Worm (Caenorhabditis elegans) whole organism, young adult: ENCODE measurements around the gene epg-3.

Experiments
- B0019.2 ChIP-seq: fragments of 200-800 bp; sonication (Bioruptor generic); conservative IDR thresholded peaks from 2 replicates; pipeline ENCODE4 v1.3.6; 2022; ENCODE audit warnings: missing genetic modification reagents, missing genetic modification characterization, missing compliant biosample characterization
- D2030.7 ChIP-seq: fragments of 200-800 bp; sonication (Bioruptor generic); IDR thresholded peaks from 2 replicates; pipeline ENCODE4 v1.3.6; 2022; ENCODE audit warnings: missing genetic modification reagents, missing genetic modification characterization, missing compliant biosample characterization
- F22D6.2 ChIP-seq: sonication (generic microtip); optimal IDR thresholded peaks from 2 replicates; lab custom pipeline; 2016; ENCODE audit warnings: mild to moderate bottlenecking, missing genetic modification characterization, missing compliant biosample characterization
- F23B12.7 ChIP-seq: sonication (generic microtip); optimal IDR thresholded peaks from 2 replicates; lab custom pipeline; 2017; ENCODE audit warnings: missing genetic modification characterization, mild to moderate bottlenecking, missing compliant biosample characterization, antibody characterized with exemption, moderate library complexity; ENCODE audit not compliant: insufficient read depth
- F33H1.4 ChIP-seq: fragments of 200-800 bp; sonication (Bioruptor generic); IDR thresholded peaks from 2 replicates; pipeline ENCODE4 v1.3.6; 2022; ENCODE audit warnings: missing genetic modification reagents, missing genetic modification characterization, missing compliant biosample characterization
- F39B2.1 ChIP-seq: fragments of 200-800 bp; sonication (Bioruptor generic); IDR thresholded peaks from 2 replicates; pipeline ENCODE4 v1.3.6; 2022; ENCODE audit warnings: missing genetic modification reagents, missing genetic modification characterization, missing compliant biosample characterization
- F55B11.4 ChIP-seq: sonication (generic microtip); optimal IDR thresholded peaks from 2 replicates; lab custom pipeline; 2016; ENCODE audit warnings: missing compliant biosample characterization, missing genetic modification characterization, borderline replicate concordance; ENCODE audit not compliant: insufficient read depth
- F57C9.4 ChIP-seq: sonication (generic microtip); optimal IDR thresholded peaks from 2 replicates; lab custom pipeline; 2017; ENCODE audit warnings: mild to moderate bottlenecking, missing genetic modification characterization, missing compliant biosample characterization
- T07F8.4 ChIP-seq: sonication (generic microtip); optimal IDR thresholded peaks from 2 replicates; lab custom pipeline; 2016; ENCODE audit warnings: mild to moderate bottlenecking, missing genetic modification characterization, moderate library complexity, missing compliant biosample characterization
- Y53F4B.3 ChIP-seq: fragments of 200-800 bp; sonication (Bioruptor generic); IDR thresholded peaks from 2 replicates; pipeline ENCODE4 v1.3.6; 2022; ENCODE audit warnings: missing genetic modification reagents, missing genetic modification characterization, missing compliant biosample characterization
- Y95B8A.8 ChIP-seq: fragments of 200-800 bp; sonication (Bioruptor generic); IDR thresholded peaks from 2 replicates; pipeline ENCODE4 v1.3.6; 2022; ENCODE audit warnings: missing genetic modification reagents, missing genetic modification characterization, missing compliant biosample characterization
- ZK185.1 ChIP-seq: sonication (generic microtip); optimal IDR thresholded peaks from 2 replicates; lab custom pipeline; 2016; ENCODE audit warnings: mild to moderate bottlenecking, missing genetic modification characterization, missing compliant biosample characterization; ENCODE audit not compliant: poor library complexity, severe bottlenecking
- ama-1 ChIP-seq, 3 experiments: fragments of 150-350 bp in 1 of 3; sonication (generic microtip) in 2 of 3; optimal IDR thresholded peaks; 2 replicates each; lab custom pipeline; 2014 to 2018; ENCODE audit warnings: missing biosample characterization in 2 of 3, missing genetic modification characterization in 2 of 3, missing genetic modification reagents in 2 of 3
- cebp-1 ChIP-seq, 2 experiments: fragments of 200-800 bp in 1 of 2; sonication (Bioruptor generic) in 1 of 2; sonication (generic microtip) in 1 of 2; IDR thresholded peaks in 1 of 2; optimal IDR thresholded peaks in 1 of 2; 2 replicates each; pipeline versions ENCODE4 v1.3.6 to Lab custom; 2017 to 2022; ENCODE audit warnings: missing compliant biosample characterization in 2 of 2, missing genetic modification characterization in 2 of 2, mild to moderate bottlenecking in 1 of 2, missing genetic modification reagents in 1 of 2, moderate library complexity in 1 of 2
- ceh-100 ChIP-seq: fragments of 200-800 bp; sonication (Bioruptor generic); IDR thresholded peaks from 2 replicates; pipeline ENCODE4 v1.3.6; 2022; ENCODE audit warnings: missing genetic modification reagents, missing genetic modification characterization, missing compliant biosample characterization
- ceh-40 ChIP-seq: fragments of 200-800 bp; sonication (Bioruptor generic); IDR thresholded peaks from 2 replicates; pipeline ENCODE4 v1.3.6; 2022; ENCODE audit warnings: missing genetic modification characterization, missing compliant biosample characterization
- ceh-58 ChIP-seq: fragments of 200-800 bp; sonication (Bioruptor generic); IDR thresholded peaks from 2 replicates; pipeline ENCODE4 v1.3.6; 2022; ENCODE audit warnings: missing genetic modification characterization, missing compliant biosample characterization
- egl-18 ChIP-seq: fragments of 200-800 bp; sonication (Bioruptor generic); IDR thresholded peaks from 2 replicates; pipeline ENCODE4 v1.3.6; 2022; ENCODE audit warnings: missing genetic modification reagents, missing genetic modification characterization, missing compliant biosample characterization
- egrh-3 ChIP-seq: fragments of 200-800 bp; sonication (Bioruptor generic); IDR thresholded peaks from 2 replicates; pipeline ENCODE4 v1.3.6; 2022; ENCODE audit warnings: missing genetic modification reagents, missing genetic modification characterization, missing compliant biosample characterization
- ekl-4 ChIP-seq: fragments of 200-800 bp; sonication (Bioruptor generic); IDR thresholded peaks from 2 replicates; pipeline ENCODE4 v1.3.6; 2022; ENCODE audit warnings: missing genetic modification reagents, missing genetic modification characterization, missing compliant biosample characterization
- hmg-1.2 ChIP-seq: fragments of 200-800 bp; sonication (Bioruptor generic); IDR thresholded peaks from 2 replicates; pipeline ENCODE4 v1.3.6; 2022; ENCODE audit warnings: missing genetic modification reagents, missing genetic modification characterization, missing compliant biosample characterization
- hmg-20 ChIP-seq: fragments of 200-800 bp; sonication (Bioruptor generic); IDR thresholded peaks from 2 replicates; pipeline ENCODE4 v1.3.6; 2022; ENCODE audit warnings: missing genetic modification reagents, missing genetic modification characterization, missing compliant biosample characterization
- hrde-1 ChIP-seq: sonication (generic microtip); optimal IDR thresholded peaks from 2 replicates; lab custom pipeline; 2016; ENCODE audit warnings: missing genetic modification characterization, mild to moderate bottlenecking, missing compliant biosample characterization, moderate library complexity, missing genotype, missing genetic modification reagents, borderline replicate concordance
- let-607 ChIP-seq, 2 experiments: fragments of 200-800 bp in 1 of 2; sonication (Bioruptor generic) in 1 of 2; sonication (generic microtip) in 1 of 2; optimal IDR thresholded peaks; 2 replicates each; lab custom pipeline; 2016 to 2018; ENCODE audit warnings: mild to moderate bottlenecking in 2 of 2, missing compliant biosample characterization in 2 of 2, missing genetic modification characterization in 2 of 2, moderate library complexity in 2 of 2, missing genotype in 1 of 2
- lin-26 ChIP-seq: fragments of 200-800 bp; sonication (Bioruptor generic); IDR thresholded peaks from 2 replicates; pipeline ENCODE4 v1.3.6; 2022; ENCODE audit warnings: missing genetic modification reagents, missing genetic modification characterization, missing compliant biosample characterization
- lin-35 ChIP-seq, 3 experiments: fragments of 150-350 bp in 2 of 3; sonication (generic microtip) in 1 of 3; optimal IDR thresholded peaks; 2 replicates each; lab custom pipeline; 2014 to 2018; ENCODE audit warnings: missing biosample characterization in 3 of 3, missing genetic modification characterization in 3 of 3, missing genetic modification reagents in 3 of 3
- lin-40 ChIP-seq: sonication (generic microtip); optimal IDR thresholded peaks from 2 replicates; lab custom pipeline; 2016; ENCODE audit warnings: missing genetic modification characterization, mild to moderate bottlenecking, missing compliant biosample characterization, missing genotype, missing genetic modification reagents
- madf-3 ChIP-seq: fragments of 200-800 bp; sonication (Bioruptor generic); IDR thresholded peaks from 2 replicates; pipeline ENCODE4 v1.3.6; 2022; ENCODE audit warnings: missing genetic modification reagents, missing genetic modification characterization, missing compliant biosample characterization
- madf-6 ChIP-seq: fragments of 200-800 bp; sonication (Bioruptor generic); IDR thresholded peaks from 2 replicates; pipeline ENCODE4 v1.3.6; 2022; ENCODE audit warnings: missing genetic modification reagents, missing genetic modification characterization, missing compliant biosample characterization
- mxl-1 ChIP-seq: sonication (generic microtip); optimal IDR thresholded peaks from 2 replicates; lab custom pipeline; 2016; ENCODE audit warnings: missing genetic modification characterization, missing compliant biosample characterization
- nfyb-1 ChIP-seq: fragments of 200-800 bp; sonication (Bioruptor generic); IDR thresholded peaks from 2 replicates; pipeline ENCODE4 v1.3.6; 2022; ENCODE audit warnings: missing genetic modification reagents, missing genetic modification characterization, missing compliant biosample characterization
- nhr-27 ChIP-seq: fragments of 200-800 bp; sonication (Bioruptor generic); optimal IDR thresholded peaks from 2 replicates; lab custom pipeline; 2018; ENCODE audit warnings: mild to moderate bottlenecking, missing genetic modification characterization, moderate library complexity, missing compliant biosample characterization
- nhr-80 ChIP-seq: sonication (generic microtip); optimal IDR thresholded peaks from 2 replicates; lab custom pipeline; 2016; ENCODE audit warnings: missing genetic modification characterization, missing compliant biosample characterization
- pbrm-1 ChIP-seq: fragments of 200-800 bp; sonication (Bioruptor generic); IDR thresholded peaks from 2 replicates; pipeline ENCODE4 v1.3.6; 2022; ENCODE audit warnings: missing genetic modification reagents, missing genetic modification characterization, missing compliant biosample characterization
- pha-4 ChIP-seq: fragments of 150-350 bp; sonication (generic microtip); optimal IDR thresholded peaks from 2 replicates; lab custom pipeline; 2014; ENCODE audit warnings: missing biosample characterization, missing genetic modification reagents, missing genetic modification characterization
- rcor-1 ChIP-seq: fragments of 200-800 bp; sonication (Bioruptor generic); IDR thresholded peaks from 2 replicates; pipeline ENCODE4 v1.3.6; 2022; ENCODE audit warnings: missing genetic modification reagents, missing genetic modification characterization, missing compliant biosample characterization
- snpc-4 ChIP-seq, 5 experiments: fragments of 150-350 bp in 1 of 5; sonication (generic microtip) in 4 of 5; optimal IDR thresholded peaks; 2 replicates each; lab custom pipeline; 2014 to 2018; ENCODE audit warnings: missing genetic modification characterization in 5 of 5, missing biosample characterization in 3 of 5, antibody characterized with exemption in 2 of 5, mild to moderate bottlenecking in 2 of 5, missing compliant biosample characterization in 2 of 5, missing genotype in 2 of 5, moderate library complexity in 2 of 5, missing genetic modification reagents in 1 of 5
- unc-62 ChIP-seq: fragments of 150-350 bp; optimal IDR thresholded peaks from 2 replicates; lab custom pipeline; 2014; ENCODE audit warnings: missing biosample characterization, missing genetic modification reagents, missing genetic modification characterization
- xnd-1 ChIP-seq: sonication (generic microtip); optimal IDR thresholded peaks from 2 replicates; lab custom pipeline; 2016; ENCODE audit warnings: missing genotype, missing genetic modification reagents, missing genetic modification characterization, missing compliant biosample characterization
- zim-3 ChIP-seq: sonication (generic microtip); optimal IDR thresholded peaks from 2 replicates; lab custom pipeline; 2017; ENCODE audit warnings: mild to moderate bottlenecking, missing genetic modification characterization, moderate library complexity, missing compliant biosample characterization
- ztf-18 ChIP-seq: sonication (generic microtip); optimal IDR thresholded peaks from 2 replicates; lab custom pipeline; 2016; ENCODE audit warnings: missing genotype, mild to moderate bottlenecking, missing genetic modification characterization, missing compliant biosample characterization
- ztf-28 ChIP-seq: fragments of 200-800 bp; sonication (Bioruptor generic); IDR thresholded peaks from 2 replicates; pipeline ENCODE4 v1.3.6; 2022; ENCODE audit warnings: missing genetic modification reagents, missing genetic modification characterization, missing compliant biosample characterization

The epg-3 gene

ce11 chrIII:12960705-12961104 lies 26.2 kb downstream of the epg-3 start:
- TF ChIP-seq lin-35 (GFP tag; optimal IDR thresholded peaks at IDR 0.05; lab: Kevin White, UChicago) = no peak
- peak; percentile 73 for TF ChIP-seq nhr-80 (tag; lab: Kevin White, UChicago)
- no peak for TF ChIP-seq cebp-1 (GFP tag; IDR thresholded peaks at IDR 0.05; lab: Robert Waterston, UW)
- TF ChIP-seq cebp-1 (tag; optimal IDR thresholded peaks at IDR 0.05; lab: Kevin White, UChicago) = peak; percentile 25
- peak; percentile 54 for TF ChIP-seq pha-4 (tag; lab: Kevin White, UChicago)
- TF ChIP-seq unc-62 = peak; percentile 74
- no peak for TF ChIP-seq nhr-27 (tag; lab: Kevin White, UChicago)
- TF ChIP-seq, all 124 proteins: peak for 4

DNA sequence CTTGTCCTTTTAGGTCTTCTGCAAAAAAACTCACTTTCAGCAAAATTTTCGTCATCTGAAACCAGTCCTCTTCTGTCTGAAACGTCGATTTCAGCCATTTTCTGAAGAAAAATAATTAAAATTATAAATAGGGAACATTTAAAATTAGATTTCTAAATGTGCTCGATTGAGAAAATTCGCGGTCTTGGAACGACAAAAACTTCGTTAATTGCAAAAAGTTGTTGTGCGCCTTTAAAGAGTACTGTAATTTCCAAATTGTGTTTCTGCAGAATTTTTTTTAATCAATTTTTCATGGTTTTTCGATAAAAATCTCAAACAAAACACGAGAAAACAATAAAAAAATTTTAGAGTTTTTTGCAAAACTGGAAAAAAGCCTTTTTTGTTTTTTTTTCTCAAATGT lies 32.4 kb downstream of the epg-3 start, which contains the start of gene ttm-1:
ttm-1 (minus strand) TSS at position 101 of the 400 bp plus-strand sequence.
- TF ChIP-seq F57C9.4 (tag; lab: Kevin White, UChicago) (no peak), mxl-1 (tag; lab: Kevin White, UChicago) (no peak), B0019.2 (GFP tag; lab: Robert Waterston, UW) (no peak), ztf-18 (tag; lab: Kevin White, UChicago) (no peak), F23B12.7 (tag; lab: Kevin White, UChicago) (no peak), ZK185.1 (tag; lab: Kevin White, UChicago) (no peak), egl-18 (GFP tag; lab: Robert Waterston, UW) (no peak), lin-26 (no peak), nhr-80 (tag; lab: Kevin White, UChicago) (no peak), ceh-58 (GFP tag; lab: Robert Waterston, UW) (no peak), snpc-4 (GFP tag; optimal IDR thresholded peaks at IDR 0.05; lab: Kevin White, UChicago) (no peak), snpc-4 (tag; optimal IDR thresholded peaks at IDR 0.05; lab: Kevin White, UChicago) (no peak), F55B11.4 (no peak), zim-3 (tag; lab: Kevin White, UChicago) (no peak)

DNA sequence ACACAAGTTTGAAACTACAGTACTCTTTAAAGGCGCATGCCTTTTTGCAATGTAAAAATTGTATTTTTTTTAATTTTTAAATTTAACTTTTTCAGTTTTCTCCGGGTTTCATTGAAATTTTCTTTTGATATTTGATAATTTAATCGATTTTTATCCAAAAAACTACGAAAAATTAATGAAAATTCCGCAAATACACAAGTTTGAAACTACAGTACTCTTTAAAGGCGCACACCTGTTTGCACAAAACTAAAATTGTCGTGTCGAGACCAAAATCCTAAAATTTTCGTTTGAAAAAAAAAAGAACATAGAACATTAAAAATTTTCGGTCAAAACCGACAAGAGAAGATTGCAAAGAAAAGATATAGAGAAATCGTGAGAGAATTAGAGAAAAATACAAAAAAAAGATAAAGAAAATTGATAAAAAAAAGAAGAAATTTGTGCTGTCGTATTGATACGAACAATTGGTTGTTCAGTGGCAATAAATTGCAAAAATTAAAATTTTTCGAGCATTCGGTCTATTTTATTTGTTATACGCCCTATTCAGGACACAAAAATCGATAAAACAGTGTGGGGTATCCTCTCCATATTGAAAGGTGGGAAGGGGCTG lies 33.0 kb downstream of the epg-3 start:
- TF ChIP-seq hrde-1 (tag; lab: Kevin White, UChicago) (no peak), ceh-100 (no peak), F22D6.2 (tag; lab: Kevin White, UChicago) (no peak), ceh-40 (no peak), rcor-1 (no peak), pbrm-1 (GFP tag; lab: Robert Waterston, UW) (no peak), nhr-80 (tag; lab: Kevin White, UChicago) (peak; percentile 63), ekl-4 (GFP tag; lab: Robert Waterston, UW) (no peak), hmg-1.2 (GFP tag; lab: Robert Waterston, UW) (peak; percentile 44; the same call in 1 of the 2 replicates), F33H1.4 (GFP tag; lab: Robert Waterston, UW) (peak; percentile 69), lin-40 (no peak), madf-6 (GFP tag; lab: Robert Waterston, UW) (peak; percentile 67; the same call in 1 of the 2 replicates), madf-3 (GFP tag; lab: Robert Waterston, UW) (no peak), T07F8.4 (no peak), let-607 (tag; optimal IDR thresholded peaks at IDR 0.05; lab: Kevin White, UChicago) (no peak), hmg-20 (GFP tag; lab: Robert Waterston, UW) (no peak), nfyb-1 (GFP tag; lab: Robert Waterston, UW) (no peak), D2030.7 (GFP tag; lab: Robert Waterston, UW) (0 out of 2 replicates have a peak, but pooled peaks have one; percentile 29), Y53F4B.3 (GFP tag; lab: Robert Waterston, UW) (no peak), F23B12.7 (tag; lab: Kevin White, UChicago) (no peak), F39B2.1 (GFP tag; lab: Robert Waterston, UW) (no peak), ztf-28 (no peak), ama-1 (optimal IDR thresholded peaks at IDR 0.05; lab: Kevin White, UChicago) (no peak), ama-1 (GFP tag; optimal IDR thresholded peaks at IDR 0.05; lab: Kevin White, UChicago) (no peak), xnd-1 (tag; lab: Kevin White, UChicago) (peak; percentile 80), Y95B8A.8 (GFP tag; lab: Robert Waterston, UW) (no peak), egl-18 (GFP tag; lab: Robert Waterston, UW) (no peak), egrh-3 (no peak)
